Worm (Caenorhabditis elegans) whole organism, L1 larva: ENCODE results near the gene C49F5.6.

Experiments used
- ceh-8 ChIP-seq: fragments of 200-800 bp; sonication (Bioruptor generic); optimal IDR thresholded peaks from 2 replicates; lab custom pipeline; 2018; ENCODE audit warnings: mild to moderate bottlenecking, missing genetic modification characterization, moderate library complexity, missing compliant biosample characterization
- ceh-82 ChIP-seq, 3 experiments: fragments of 150-350 bp in 1 of 3; sonication (generic microtip) in 2 of 3; optimal IDR thresholded peaks; 2 replicates each; lab custom pipeline; 2014 to 2017; ENCODE audit warnings: missing biosample characterization in 3 of 3, missing genetic modification characterization in 3 of 3
- dsc-1 ChIP-seq: sonication (generic microtip); optimal IDR thresholded peaks from 2 replicates; lab custom pipeline; 2016; ENCODE audit warnings: mild to moderate bottlenecking, missing genetic modification characterization, missing compliant biosample characterization
- egl-27 ChIP-seq, 2 experiments: fragments of 150-350 bp in 1 of 2; sonication (generic microtip); optimal IDR thresholded peaks; 3 replicates each; lab custom pipeline; 2017 to 2018; ENCODE audit warnings: missing biosample characterization in 2 of 2, missing genetic modification characterization in 2 of 2, missing genetic modification reagents in 2 of 2
- jun-1 ChIP-seq: fragments of 150-350 bp; optimal IDR thresholded peaks from 2 replicates; lab custom pipeline; 2014; ENCODE audit warnings: missing biosample characterization, missing genetic modification reagents, missing genetic modification characterization
- lin-39 ChIP-seq: fragments of 150-350 bp; optimal IDR thresholded peaks from 2 replicates; lab custom pipeline; 2014; ENCODE audit warnings: missing biosample characterization, missing genetic modification reagents, missing genetic modification characterization
- nhr-12 ChIP-seq: sonication (generic microtip); optimal IDR thresholded peaks from 2 replicates; lab custom pipeline; 2017; ENCODE audit warnings: missing biosample characterization, missing genetic modification characterization
- skn-1 ChIP-seq: fragments of 150-350 bp; optimal IDR thresholded peaks from 2 replicates; lab custom pipeline; 2014; ENCODE audit warnings: missing biosample characterization, missing genetic modification characterization
- zag-1 ChIP-seq: fragments of 150-350 bp; optimal IDR thresholded peaks from 2 replicates; lab custom pipeline; 2014; ENCODE audit warnings: missing biosample characterization, missing genetic modification characterization

DNA sequence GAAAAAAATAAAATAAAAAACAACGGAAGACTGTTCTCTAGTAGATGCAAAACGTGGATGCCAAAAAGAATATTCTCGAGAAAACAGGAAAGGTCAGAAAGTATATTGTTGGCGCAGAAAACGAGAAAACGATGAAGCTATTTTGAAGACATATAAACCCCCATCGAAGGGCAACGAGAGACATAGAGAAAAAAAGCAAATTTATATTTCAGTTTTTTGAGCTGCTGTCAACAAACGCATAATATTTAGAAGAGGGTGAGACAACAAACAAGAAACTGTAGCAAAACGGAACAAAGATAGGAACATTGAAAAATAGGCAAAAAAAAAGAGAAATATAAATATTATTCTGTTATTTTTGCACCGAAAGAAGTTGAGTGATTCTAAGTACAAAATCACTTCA, 4.1 kb downstream of the C49F5.6 start:
- TF ChIP-seq ceh-8 (GFP tag; lab: Kevin White, UChicago) (no peak), lin-39 (tag; lab: Kevin White, UChicago) (no peak), skn-1 (no peak), nhr-12 (tag; lab: Kevin White, UChicago) (no peak), jun-1 (tag; lab: Kevin White, UChicago) (no peak), ceh-82 (tag; optimal IDR thresholded peaks at IDR 0.05; lab: Kevin White, UChicago) (no peak), zag-1 (no peak), egl-27 (tag; optimal IDR thresholded peaks at IDR 0.05; lab: Kevin White, UChicago) (no peak), dsc-1 (tag; lab: Kevin White, UChicago) (no peak)
